Fruit fly (Drosophila melanogaster) whole organism, pupa: ENCODE results near the gene ghi.

Experiments
- CG15710 ChIP-seq: fragments of 200-800 bp; sonication (Bioruptor generic); optimal IDR thresholded peaks from 2 replicates; lab custom pipeline; 2018; ENCODE audit warnings: missing biosample characterization, mild to moderate bottlenecking, missing genetic modification characterization, moderate library complexity
- CG9948 ChIP-seq: fragments of 200-800 bp; sonication (Bioruptor generic); optimal IDR thresholded peaks from 2 replicates; lab custom pipeline; 2018; ENCODE audit warnings: missing biosample characterization, mild to moderate bottlenecking, missing genetic modification characterization, moderate library complexity
- gl ChIP-seq: fragments of 200-800 bp; sonication (Bioruptor generic); optimal IDR thresholded peaks from 2 replicates; lab custom pipeline; 2018; ENCODE audit warnings: missing biosample characterization, mild to moderate bottlenecking, missing genetic modification characterization

dm6 chr3L:9410030-9410589, 41.6 kb upstream of the ghi start:
- no peak for TF ChIP-seq CG9948 (tag; lab: Kevin White, UChicago)
- TF ChIP-seq gl (tag; lab: Kevin White, UChicago): no peak
- TF ChIP-seq CG15710: no peak
